Worm (Caenorhabditis elegans) whole organism, young adult: ENCODE data around the gene dhs-8.

Experiments
- B0019.2 ChIP-seq: fragments of 200-800 bp; sonication (Bioruptor generic); conservative IDR thresholded peaks from 2 replicates; pipeline ENCODE4 v1.3.6; 2022; ENCODE audit warnings: missing genetic modification reagents, missing genetic modification characterization, missing compliant biosample characterization
- B0336.3 ChIP-seq: fragments of 200-800 bp; sonication (Bioruptor generic); IDR thresholded peaks from 2 replicates; pipeline ENCODE4 v1.3.6; 2022; ENCODE audit warnings: missing genetic modification characterization, missing compliant biosample characterization
- C06A6.2 ChIP-seq: fragments of 200-800 bp; sonication (Bioruptor generic); conservative IDR thresholded peaks from 2 replicates; pipeline ENCODE4 v1.3.6; 2022; ENCODE audit warnings: missing genetic modification characterization, missing compliant biosample characterization
- F22D6.2 ChIP-seq: sonication (generic microtip); optimal IDR thresholded peaks from 2 replicates; lab custom pipeline; 2016; ENCODE audit warnings: mild to moderate bottlenecking, missing genetic modification characterization, missing compliant biosample characterization
- F33H1.4 ChIP-seq: fragments of 200-800 bp; sonication (Bioruptor generic); IDR thresholded peaks from 2 replicates; pipeline ENCODE4 v1.3.6; 2022; ENCODE audit warnings: missing genetic modification reagents, missing genetic modification characterization, missing compliant biosample characterization
- F37B4.10 ChIP-seq: fragments of 200-800 bp; sonication (Bioruptor generic); IDR thresholded peaks from 2 replicates; pipeline ENCODE4 v1.3.6; 2022; ENCODE audit warnings: missing genetic modification characterization, missing compliant biosample characterization
- F39B2.1 ChIP-seq: fragments of 200-800 bp; sonication (Bioruptor generic); IDR thresholded peaks from 2 replicates; pipeline ENCODE4 v1.3.6; 2022; ENCODE audit warnings: missing genetic modification reagents, missing genetic modification characterization, missing compliant biosample characterization
- F49E8.2 ChIP-seq: sonication (generic microtip); optimal IDR thresholded peaks from 3 replicates; lab custom pipeline; 2017; ENCODE audit warnings: missing genetic modification characterization, mild to moderate bottlenecking, missing compliant biosample characterization, antibody characterized with exemption, moderate library complexity; ENCODE audit not compliant: insufficient read depth
- F57C9.4 ChIP-seq: sonication (generic microtip); optimal IDR thresholded peaks from 2 replicates; lab custom pipeline; 2017; ENCODE audit warnings: mild to moderate bottlenecking, missing genetic modification characterization, missing compliant biosample characterization
- T26A5.8 ChIP-seq: sonication (generic microtip); optimal IDR thresholded peaks from 2 replicates; lab custom pipeline; 2016; ENCODE audit warnings: missing genetic modification characterization, missing compliant biosample characterization
- Y56A3A.18 ChIP-seq: fragments of 200-800 bp; sonication (Bioruptor generic); IDR thresholded peaks from 2 replicates; pipeline ENCODE4 v1.3.6; 2022; ENCODE audit warnings: missing genetic modification reagents, missing genetic modification characterization, missing compliant biosample characterization
- Y67H2A.10 ChIP-seq: fragments of 200-800 bp; sonication (Bioruptor generic); conservative IDR thresholded peaks from 2 replicates; pipeline ENCODE4 v1.3.6; 2022; ENCODE audit warnings: missing genetic modification reagents, missing genetic modification characterization, missing compliant biosample characterization
- athp-1 ChIP-seq: sonication (generic microtip); optimal IDR thresholded peaks from 2 replicates; lab custom pipeline; 2017; ENCODE audit warnings: mild to moderate bottlenecking, missing genetic modification characterization, missing compliant biosample characterization
- attf-3 ChIP-seq: fragments of 200-800 bp; sonication (Bioruptor generic); conservative IDR thresholded peaks from 2 replicates; pipeline ENCODE4 v1.3.6; 2022; ENCODE audit warnings: missing genetic modification reagents, missing genetic modification characterization, missing compliant biosample characterization
- attf-6 ChIP-seq: fragments of 200-800 bp; sonication (Bioruptor generic); IDR thresholded peaks from 2 replicates; pipeline ENCODE4 v1.3.6; 2022; ENCODE audit warnings: missing genetic modification reagents, missing genetic modification characterization, missing compliant biosample characterization
- bed-2 ChIP-seq: fragments of 200-800 bp; sonication (Bioruptor generic); IDR thresholded peaks from 2 replicates; pipeline ENCODE4 v1.3.6; 2022; ENCODE audit warnings: missing genetic modification reagents, missing genetic modification characterization, missing compliant biosample characterization
- ceh-40 ChIP-seq: fragments of 200-800 bp; sonication (Bioruptor generic); IDR thresholded peaks from 2 replicates; pipeline ENCODE4 v1.3.6; 2022; ENCODE audit warnings: missing genetic modification characterization, missing compliant biosample characterization
- ceh-91 ChIP-seq: fragments of 200-800 bp; sonication (Bioruptor generic); IDR thresholded peaks from 2 replicates; pipeline ENCODE4 v1.3.6; 2022; ENCODE audit warnings: missing genetic modification reagents, missing genetic modification characterization, missing compliant biosample characterization
- dox-1 ChIP-seq: fragments of 200-800 bp; sonication (Bioruptor generic); IDR thresholded peaks from 2 replicates; pipeline ENCODE4 v1.3.6; 2022; ENCODE audit warnings: missing genetic modification reagents, missing genetic modification characterization, missing compliant biosample characterization
- dpl-1 ChIP-seq: fragments of 150-350 bp; optimal IDR thresholded peaks from 2 replicates; lab custom pipeline; 2014; ENCODE audit warnings: missing biosample characterization, missing genetic modification reagents, missing genetic modification characterization
- egrh-3 ChIP-seq: fragments of 200-800 bp; sonication (Bioruptor generic); IDR thresholded peaks from 2 replicates; pipeline ENCODE4 v1.3.6; 2022; ENCODE audit warnings: missing genetic modification reagents, missing genetic modification characterization, missing compliant biosample characterization
- him-1 ChIP-seq: sonication (generic microtip); optimal IDR thresholded peaks from 2 replicates; lab custom pipeline; 2016; ENCODE audit warnings: missing genotype, missing genetic modification reagents, missing genetic modification characterization, missing compliant biosample characterization
- lag-1 ChIP-seq: fragments of 200-800 bp; sonication (Bioruptor generic); IDR thresholded peaks from 2 replicates; pipeline ENCODE4 v1.3.6; 2022; ENCODE audit warnings: missing genetic modification reagents, missing genetic modification characterization, missing compliant biosample characterization
- let-526 ChIP-seq: fragments of 200-800 bp; sonication (Bioruptor generic); IDR thresholded peaks from 2 replicates; pipeline ENCODE4 v1.3.6; 2022; ENCODE audit warnings: missing genetic modification reagents, missing genetic modification characterization, missing compliant biosample characterization
- lin-54 ChIP-seq: fragments of 200-800 bp; sonication (Bioruptor generic); optimal IDR thresholded peaks from 2 replicates; lab custom pipeline; 2018; ENCODE audit warnings: mild to moderate bottlenecking, missing genetic modification characterization, missing compliant biosample characterization
- lir-1 ChIP-seq: fragments of 200-800 bp; sonication (Bioruptor generic); conservative IDR thresholded peaks from 2 replicates; pipeline ENCODE4 v1.3.6; 2022; ENCODE audit warnings: missing genetic modification reagents, missing genetic modification characterization, missing compliant biosample characterization
- lsl-1 ChIP-seq: fragments of 200-800 bp; sonication (Bioruptor generic); optimal IDR thresholded peaks from 2 replicates; lab custom pipeline; 2018; ENCODE audit warnings: mild to moderate bottlenecking, missing genetic modification characterization, moderate library complexity, missing compliant biosample characterization
- madf-3 ChIP-seq: fragments of 200-800 bp; sonication (Bioruptor generic); IDR thresholded peaks from 2 replicates; pipeline ENCODE4 v1.3.6; 2022; ENCODE audit warnings: missing genetic modification reagents, missing genetic modification characterization, missing compliant biosample characterization
- mcd-1 ChIP-seq: fragments of 200-800 bp; sonication (Bioruptor generic); IDR thresholded peaks from 2 replicates; pipeline ENCODE4 v1.3.6; 2022; ENCODE audit warnings: missing genetic modification reagents, missing genetic modification characterization, missing compliant biosample characterization
- nfya-2 ChIP-seq: fragments of 200-800 bp; sonication (Bioruptor generic); IDR thresholded peaks from 2 replicates; pipeline ENCODE4 v1.3.6; 2022; ENCODE audit warnings: missing genetic modification reagents, missing genetic modification characterization, missing compliant biosample characterization
- nfyb-1 ChIP-seq: fragments of 200-800 bp; sonication (Bioruptor generic); IDR thresholded peaks from 2 replicates; pipeline ENCODE4 v1.3.6; 2022; ENCODE audit warnings: missing genetic modification reagents, missing genetic modification characterization, missing compliant biosample characterization
- nhr-179 ChIP-seq: sonication (generic microtip); optimal IDR thresholded peaks from 2 replicates; lab custom pipeline; 2016; ENCODE audit warnings: mild to moderate bottlenecking, missing genetic modification characterization, missing compliant biosample characterization
- pbrm-1 ChIP-seq: fragments of 200-800 bp; sonication (Bioruptor generic); IDR thresholded peaks from 2 replicates; pipeline ENCODE4 v1.3.6; 2022; ENCODE audit warnings: missing genetic modification reagents, missing genetic modification characterization, missing compliant biosample characterization
- repo-1 ChIP-seq: sonication (generic microtip); optimal IDR thresholded peaks from 2 replicates; lab custom pipeline; 2017; ENCODE audit warnings: mild to moderate bottlenecking, missing genetic modification characterization, missing compliant biosample characterization
- sdz-38 ChIP-seq: sonication (generic microtip); optimal IDR thresholded peaks from 2 replicates; lab custom pipeline; 2016; ENCODE audit warnings: missing genotype, missing genetic modification characterization, missing compliant biosample characterization
- sea-2 ChIP-seq: fragments of 200-800 bp; sonication (Bioruptor generic); IDR thresholded peaks from 2 replicates; pipeline ENCODE4 v1.3.6; 2022; ENCODE audit warnings: missing genetic modification characterization, missing compliant biosample characterization
- snpc-1.3 ChIP-seq: sonication (generic microtip); optimal IDR thresholded peaks from 2 replicates; lab custom pipeline; 2017; ENCODE audit warnings: missing genetic modification characterization, mild to moderate bottlenecking, missing compliant biosample characterization, antibody characterized with exemption, moderate library complexity, missing genotype, missing genetic modification reagents; ENCODE audit not compliant: insufficient read depth
- snpc-3.4 ChIP-seq: sonication (generic microtip); optimal IDR thresholded peaks from 2 replicates; lab custom pipeline; 2017; ENCODE audit warnings: missing genetic modification characterization, mild to moderate bottlenecking, missing compliant biosample characterization, antibody characterized with exemption, moderate library complexity, missing genotype, missing genetic modification reagents
- somi-1 ChIP-seq: fragments of 200-800 bp; sonication (Bioruptor generic); optimal IDR thresholded peaks from 2 replicates; lab custom pipeline; 2018; ENCODE audit warnings: mild to moderate bottlenecking, missing genetic modification characterization, missing compliant biosample characterization
- sptf-2 ChIP-seq: fragments of 200-800 bp; sonication (Bioruptor generic); optimal IDR thresholded peaks from 2 replicates; lab custom pipeline; 2018; ENCODE audit warnings: mild to moderate bottlenecking, missing genetic modification characterization, missing compliant biosample characterization
- tbp1 ChIP-seq: fragments of 200-800 bp; sonication (Bioruptor generic); optimal IDR thresholded peaks from 2 replicates; lab custom pipeline; 2018; ENCODE audit warnings: mild to moderate bottlenecking, missing genetic modification characterization, missing compliant biosample characterization
- zim-3 ChIP-seq: sonication (generic microtip); optimal IDR thresholded peaks from 2 replicates; lab custom pipeline; 2017; ENCODE audit warnings: mild to moderate bottlenecking, missing genetic modification characterization, moderate library complexity, missing compliant biosample characterization

Gene dhs-8

ce11 chrII:14523645-14524223 is 25.9 kb downstream of the dhs-8 start, which contains the start of gene pot-2 (continued):
- TF ChIP-seq lin-54 (GFP tag; lab: Kevin White, UChicago) (peak; percentile 26), dpl-1 (GFP tag; lab: Kevin White, UChicago) (no peak)

- TF ChIP-seq him-1 (tag; lab: Kevin White, UChicago): no peak
- no peak for TF ChIP-seq lir-1 (GFP tag; lab: Robert Waterston, UW)
- no peak for TF ChIP-seq nfya-2
- TF ChIP-seq sdz-38 (tag; lab: Kevin White, UChicago): no peak
- TF ChIP-seq Y56A3A.18: no peak
- TF ChIP-seq C06A6.2 (GFP tag; lab: Robert Waterston, UW): no peak
- TF ChIP-seq nhr-179: no peak
- no peak for TF ChIP-seq Y67H2A.10 (GFP tag; lab: Robert Waterston, UW)
- no peak for TF ChIP-seq dpl-1 (GFP tag; lab: Kevin White, UChicago)
- TF ChIP-seq athp-1 (tag; lab: Kevin White, UChicago): no peak
- no peak for TF ChIP-seq T26A5.8 (tag; lab: Kevin White, UChicago)
- TF ChIP-seq egrh-3 (GFP tag; lab: Robert Waterston, UW): no peak
- no peak for TF ChIP-seq F37B4.10 (GFP tag; lab: Robert Waterston, UW)
- TF ChIP-seq dox-1: no peak
- TF ChIP-seq mcd-1 (GFP tag; lab: Robert Waterston, UW): no peak
These were observed 27.2 kb downstream of the dhs-8 start, which contains the start of gene F57C2.4 for ce11 chrII:14525013-14525412. F57C2.4 (plus strand) TSS chrII:14525313.

- no peak for TF ChIP-seq repo-1 (tag; lab: Kevin White, UChicago)
- TF ChIP-seq snpc-3.4 (tag; lab: Kevin White, UChicago): no peak
- TF ChIP-seq pbrm-1 (GFP tag; lab: Robert Waterston, UW): no peak
- no peak for TF ChIP-seq mcd-1 (GFP tag; lab: Robert Waterston, UW)
- TF ChIP-seq athp-1 (tag; lab: Kevin White, UChicago): no peak
- TF ChIP-seq somi-1: no peak
- TF ChIP-seq let-526 (GFP tag; lab: Robert Waterston, UW): no peak
- TF ChIP-seq bed-2: no peak
- TF ChIP-seq F57C9.4 (tag; lab: Kevin White, UChicago): no peak
- no peak for TF ChIP-seq F39B2.1 (GFP tag; lab: Robert Waterston, UW)
- no peak for TF ChIP-seq B0019.2 (GFP tag; lab: Robert Waterston, UW)
- no peak for TF ChIP-seq madf-3 (GFP tag; lab: Robert Waterston, UW)
- TF ChIP-seq him-1 (tag; lab: Kevin White, UChicago): no peak
- TF ChIP-seq lin-54 (GFP tag; lab: Kevin White, UChicago): no peak
- TF ChIP-seq nfyb-1 (GFP tag; lab: Robert Waterston, UW): no peak
These were observed 29.3 kb downstream of the dhs-8 start for ce11 chrII:14527104-14527503.

ce11 chrII:14528233-14528802 is 30.5 kb downstream of the dhs-8 start, which contains the start of the genes F57C2.5 and spat-1:
F57C2.5 (minus strand) TSS chrII:14528239.
spat-1 (plus strand) TSS chrII:14528752.
- TF ChIP-seq zim-3 (tag; lab: Kevin White, UChicago): no peak
- peak; percentile 38 for TF ChIP-seq F49E8.2
- TF ChIP-seq B0336.3: 0 out of 2 replicates have a peak, but pooled peaks have one; percentile 23
- no peak for TF ChIP-seq attf-6 (GFP tag; lab: Robert Waterston, UW)
- no peak for TF ChIP-seq Y56A3A.18
- peak; percentile 24; the same call in 1 of the 2 replicates for TF ChIP-seq attf-3 (GFP tag; lab: Robert Waterston, UW)
- peak; percentile 76 for TF ChIP-seq ceh-91
- TF ChIP-seq sea-2 (GFP tag; lab: Robert Waterston, UW): no peak
- TF ChIP-seq snpc-1.3 (tag; lab: Kevin White, UChicago): peak; percentile 36
- no peak for TF ChIP-seq ceh-40 (GFP tag; lab: Robert Waterston, UW)
- TF ChIP-seq lag-1 (GFP tag; lab: Robert Waterston, UW): no peak
- TF ChIP-seq dox-1: peak; percentile 68; the same call in 1 of the 2 replicates
- TF ChIP-seq snpc-3.4 (tag; lab: Kevin White, UChicago): peak; percentile 25
- TF ChIP-seq somi-1: no peak
- TF ChIP-seq athp-1 (tag; lab: Kevin White, UChicago): peak; percentile 36
- TF ChIP-seq F33H1.4 (GFP tag; lab: Robert Waterston, UW): peak; percentile 42; the same call in 1 of the 2 replicates
- TF ChIP-seq tbp1: peak; percentile 44
- peak; percentile 88 for TF ChIP-seq lsl-1 (GFP tag; lab: Kevin White, UChicago)
- TF ChIP-seq sptf-2 (GFP tag; lab: Kevin White, UChicago): no peak
- no peak for TF ChIP-seq F22D6.2 (tag; lab: Kevin White, UChicago)
